Worm (Caenorhabditis elegans): ENCODE data around the gene F26F4.9.

The F26F4.9 gene

DNA sequence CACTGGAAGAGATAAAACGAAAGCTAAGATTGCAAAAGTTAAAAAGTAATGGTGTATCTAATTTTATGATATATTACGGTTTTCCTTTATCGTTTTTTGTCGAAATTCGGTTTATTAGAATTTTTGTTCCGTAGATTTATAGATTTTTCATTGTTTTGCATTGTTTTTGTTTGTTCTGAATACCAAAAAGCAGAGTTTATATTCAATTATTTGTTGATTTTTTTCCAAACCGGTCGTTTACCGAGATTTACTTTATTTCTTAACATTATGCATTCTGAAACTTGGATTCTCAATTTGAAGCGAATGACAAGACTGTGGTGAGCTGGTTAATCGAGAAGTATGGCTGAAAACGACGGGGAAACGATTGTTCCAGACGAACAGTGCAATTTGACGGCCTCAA is 24.7 kb upstream of the F26F4.9 start, which contains the start of gene fsn-1:
Gene fsn-1 (plus strand): TSS at position 301 of the 400 bp plus-strand sequence.
- TF ChIP-seq R02D3.7 (tag; optimal IDR thresholded peaks at IDR 0.05) = no peak
- no peak for TF ChIP-seq lin-39 (tag; optimal IDR thresholded peaks at IDR 0.05)
- no peak for TF ChIP-seq pha-4 (tag; optimal IDR thresholded peaks at IDR 0.05)
- no peak for TF ChIP-seq nfya-1 (tag; optimal IDR thresholded peaks at IDR 0.05; ENCODE audit: insufficient read depth)
- TF ChIP-seq nhr-23 (tag; optimal IDR thresholded peaks at IDR 0.05) = no peak
- no peak for TF ChIP-seq elt-3 (tag; optimal IDR thresholded peaks at IDR 0.05)
- no peak for TF ChIP-seq mdl-1 (tag; optimal IDR thresholded peaks at IDR 0.05)
- no peak for TF ChIP-seq jun-1 (tag; optimal IDR thresholded peaks at IDR 0.05)
- no peak for TF ChIP-seq nhr-76 (tag; optimal IDR thresholded peaks at IDR 0.05)
- no peak for TF ChIP-seq pqm-1 (tag; optimal IDR thresholded peaks at IDR 0.05)
- TF ChIP-seq elt-2 (tag; optimal IDR thresholded peaks at IDR 0.05) = no peak
- no peak for TF ChIP-seq ZK546.5 (tag; optimal IDR thresholded peaks at IDR 0.05)
- TF ChIP-seq zag-1 (tag; optimal IDR thresholded peaks at IDR 0.05) = no peak

DNA sequence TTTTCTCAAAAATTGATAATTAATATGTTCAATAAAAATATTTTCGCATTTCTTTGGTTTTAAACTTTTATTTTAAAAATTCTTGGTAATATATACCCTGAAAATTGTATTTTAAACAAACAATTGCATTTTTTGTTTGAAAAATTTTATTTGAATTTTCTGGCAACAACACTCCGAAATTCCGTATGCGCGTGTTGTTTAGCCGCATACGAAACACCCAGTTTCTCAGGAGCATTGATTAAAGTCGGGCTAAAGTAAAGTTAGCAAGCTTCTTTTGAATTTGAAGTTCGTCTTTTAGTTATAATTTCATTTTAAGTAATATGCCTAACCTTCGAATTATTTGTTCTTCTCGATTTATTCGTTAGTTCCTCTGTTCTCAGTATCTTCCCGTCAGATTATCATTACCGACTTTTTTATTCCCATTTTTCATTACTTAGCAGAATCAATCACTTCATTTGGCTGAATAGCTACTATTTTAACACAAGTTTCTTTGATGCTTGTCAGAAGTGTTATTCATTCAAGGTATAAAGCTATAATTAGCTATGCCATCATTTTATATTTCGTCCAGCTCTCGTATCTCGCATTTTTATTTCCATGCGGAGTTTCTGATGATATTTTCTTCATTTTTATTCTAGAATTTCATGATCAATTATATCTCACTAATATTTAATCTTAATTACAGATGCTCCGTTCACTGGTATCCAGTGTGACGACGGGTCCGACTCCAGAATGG is 22.7 kb upstream of the F26F4.9 start, which contains the start of gene mrps-18C:
Gene mrps-18C (plus strand): TSS at position 683 of the 733 bp plus-strand sequence.
- TF ChIP-seq unc-62 (GFP tag; optimal IDR thresholded peaks at IDR 0.05) = no peak
- TF ChIP-seq lin-15B (tag; optimal IDR thresholded peaks at IDR 0.05) = peak; percentile 55
- no peak for TF ChIP-seq elt-3 (tag; optimal IDR thresholded peaks at IDR 0.05)
- peak; percentile 3 for TF ChIP-seq hmg-11 (tag; optimal IDR thresholded peaks at IDR 0.05)
- TF ChIP-seq pha-4 (tag; optimal IDR thresholded peaks at IDR 0.05) = peak; percentile 13
- no peak for TF ChIP-seq nhr-28 (tag; optimal IDR thresholded peaks at IDR 0.05)
- no peak for TF ChIP-seq jun-1 (tag; optimal IDR thresholded peaks at IDR 0.05)
- no peak for TF ChIP-seq mml-1 (tag; optimal IDR thresholded peaks at IDR 0.05)

DNA sequence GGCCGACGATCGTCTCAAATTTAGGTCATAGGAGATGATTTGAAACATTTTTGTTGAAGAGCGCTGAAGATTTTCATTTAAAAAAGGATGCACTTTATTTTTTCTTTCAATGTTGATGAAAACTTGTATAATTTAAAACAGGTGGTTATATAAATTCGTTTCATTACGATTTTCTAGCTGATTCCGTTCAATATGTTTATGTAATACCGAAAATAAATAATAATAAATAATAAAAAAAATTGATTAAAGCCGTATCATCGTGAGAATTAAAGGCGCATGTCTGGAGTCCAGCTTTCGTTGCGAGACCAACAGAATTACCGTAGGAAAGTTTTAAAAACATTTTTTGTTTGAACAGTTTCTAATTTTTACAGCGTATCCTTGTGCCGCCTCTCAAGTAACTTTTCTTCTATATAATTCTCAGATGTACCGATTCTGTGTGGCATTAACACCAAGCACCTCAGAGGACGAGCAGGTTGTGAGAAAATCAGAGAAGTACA is 19.9 kb upstream of the F26F4.9 start, which contains the start of the genes C26E6.12 and eri-9:
Gene C26E6.12 (minus strand): TSS at position 51 of the 497 bp plus-strand sequence.
Gene eri-9 (plus strand): TSS at position 248 of the 497 bp plus-strand sequence.
- TF ChIP-seq fos-1 (tag; optimal IDR thresholded peaks at IDR 0.05) = no peak
- no peak for TF ChIP-seq ceh-16 (tag; optimal IDR thresholded peaks at IDR 0.05)
- no peak for TF ChIP-seq nhr-77 (tag; optimal IDR thresholded peaks at IDR 0.05)
- TF ChIP-seq lin-39 (tag; optimal IDR thresholded peaks at IDR 0.05) = no peak
- no peak for TF ChIP-seq nfya-1 (tag; optimal IDR thresholded peaks at IDR 0.05; ENCODE audit: insufficient read depth)
- TF ChIP-seq ama-1 (optimal IDR thresholded peaks at IDR 0.05) = no peak
- TF ChIP-seq nhr-28 (tag; optimal IDR thresholded peaks at IDR 0.05) = no peak
- TF ChIP-seq egl-27 (tag; optimal IDR thresholded peaks at IDR 0.05) = no peak
- no peak for TF ChIP-seq hmg-11 (tag; optimal IDR thresholded peaks at IDR 0.05)
- TF ChIP-seq elt-3 (tag; optimal IDR thresholded peaks at IDR 0.05) = no peak
- no peak for TF ChIP-seq nhr-76 (tag; optimal IDR thresholded peaks at IDR 0.05)
- no peak for TF ChIP-seq nhr-12 (tag; optimal IDR thresholded peaks at IDR 0.05)
- TF ChIP-seq nhr-23 (tag; optimal IDR thresholded peaks at IDR 0.05) = no peak
- no peak for TF ChIP-seq lin-15B (tag; optimal IDR thresholded peaks at IDR 0.05)

DNA sequence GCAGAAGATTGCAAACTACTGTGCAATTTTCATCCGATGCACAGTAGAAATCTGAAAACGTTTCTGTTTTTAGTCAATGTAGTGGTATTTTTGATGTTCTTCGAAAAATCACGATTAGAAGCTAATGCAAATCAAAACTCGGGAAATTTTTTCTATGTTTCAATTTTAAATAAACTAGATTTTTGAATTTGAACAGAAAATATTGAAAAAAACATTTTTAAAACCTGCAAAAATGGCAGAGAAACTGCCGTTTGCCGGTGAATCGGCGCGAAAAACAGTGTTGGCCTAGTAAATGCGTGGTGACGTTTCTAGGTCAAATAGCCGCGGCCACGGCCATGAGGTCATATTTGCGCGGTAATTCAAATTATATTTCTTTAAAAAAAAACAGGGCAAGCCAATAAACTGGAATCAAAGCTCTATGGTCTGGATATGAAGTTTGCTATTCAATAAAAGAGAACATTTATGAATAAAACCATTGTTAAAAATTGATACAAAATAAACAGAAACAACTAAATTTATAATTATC is 17.9 kb upstream of the F26F4.9 start, which contains the start of gene set-2:
Gene set-2 (minus strand): TSS at position 51 of the 526 bp plus-strand sequence.
- TF ChIP-seq hmg-11 (tag; optimal IDR thresholded peaks at IDR 0.05) (peak; percentile 55), nhr-237 (tag; optimal IDR thresholded peaks at IDR 0.05) (no peak), R02D3.7 (tag; optimal IDR thresholded peaks at IDR 0.05) (peak; percentile 44), nhr-43 (tag; optimal IDR thresholded peaks at IDR 0.05; ENCODE audit: poor library complexity, severe bottlenecking) (peak; percentile 89), pha-4 (tag; optimal IDR thresholded peaks at IDR 0.05) (peak; percentile 61), nhr-28 (tag; optimal IDR thresholded peaks at IDR 0.05) (no peak), lin-15B (tag; optimal IDR thresholded peaks at IDR 0.05) (peak; percentile 85), elt-2 (tag; optimal IDR thresholded peaks at IDR 0.05) (peak; percentile 30), ceh-28 (tag; optimal IDR thresholded peaks at IDR 0.05) (peak; percentile 3), lin-39 (tag; optimal IDR thresholded peaks at IDR 0.05) (no peak), nhr-23 (tag; optimal IDR thresholded peaks at IDR 0.05) (peak; percentile 88), egl-5 (tag; optimal IDR thresholded peaks at IDR 0.05) (no peak), unc-62 (GFP tag; optimal IDR thresholded peaks at IDR 0.05) (no peak), lsy-12 (tag; optimal IDR thresholded peaks at IDR 0.05) (peak; percentile 32), nfya-1 (tag; optimal IDR thresholded peaks at IDR 0.05; ENCODE audit: insufficient read depth) (peak; percentile 72), nhr-25 (tag; optimal IDR thresholded peaks at IDR 0.05) (peak; percentile 60), jun-1 (tag; optimal IDR thresholded peaks at IDR 0.05) (peak; percentile 16)
